Worm (Caenorhabditis elegans): Measurements from ENCODE around the gene srh-159.

srh-159 gene

ce11 chrV:17182045-17182444, at the start of gene srh-159:
Gene srh-159 (plus strand): TSS chrV:17182345.
- TF ChIP-seq unc-62 (GFP tag; optimal IDR thresholded peaks at IDR 0.05) (no peak), ceh-16 (tag; optimal IDR thresholded peaks at IDR 0.05) (no peak), nhr-6 (tag; optimal IDR thresholded peaks at IDR 0.05) (no peak), blmp-1 (tag; optimal IDR thresholded peaks at IDR 0.05; ENCODE audit: insufficient read depth) (no peak), R02D3.7 (tag; optimal IDR thresholded peaks at IDR 0.05) (no peak), dmd-4 (tag; optimal IDR thresholded peaks at IDR 0.05) (no peak), mbf-1 (tag; optimal IDR thresholded peaks at IDR 0.05) (no peak)

- TF ChIP-seq ceh-16 (tag; optimal IDR thresholded peaks at IDR 0.05) (no peak), dmd-4 (tag; optimal IDR thresholded peaks at IDR 0.05) (no peak), mab-5 (tag; optimal IDR thresholded peaks at IDR 0.05) (no peak), aly-2 (tag; optimal IDR thresholded peaks at IDR 0.05) (no peak), sma-3 (GFP tag; optimal IDR thresholded peaks at IDR 0.05) (no peak), egl-27 (tag; optimal IDR thresholded peaks at IDR 0.05) (no peak)
Observed at ce11 chrV:17151292-17151691, 30.9 kb upstream of the srh-159 start.

- TF ChIP-seq ztf-1 (GFP tag; conservative IDR thresholded peaks at IDR 0.05) (no peak), snpc-4 (tag; optimal IDR thresholded peaks at IDR 0.05) (no peak), sma-9 (GFP tag; optimal IDR thresholded peaks at IDR 0.05) (no peak), sma-9 (tag; optimal IDR thresholded peaks at IDR 0.05) (no peak), F13H6.1 (tag; optimal IDR thresholded peaks at IDR 0.05) (no peak)
Observed at ce11 chrV:17154944-17155343, 27.2 kb upstream of the srh-159 start.

ce11 chrV:17155384-17155858, 26.7 kb upstream of the srh-159 start, which contains the start of gene F40D4.17:
Gene F40D4.17 (minus strand): TSS chrV:17155434.
- TF ChIP-seq dmd-4 (tag; optimal IDR thresholded peaks at IDR 0.05) (no peak), snpc-4 (tag; optimal IDR thresholded peaks at IDR 0.05) (no peak), gmeb-1 (tag; optimal IDR thresholded peaks at IDR 0.05) (no peak), ceh-16 (tag; optimal IDR thresholded peaks at IDR 0.05) (no peak), lin-39 (tag; optimal IDR thresholded peaks at IDR 0.05) (no peak), zag-1 (tag; optimal IDR thresholded peaks at IDR 0.05) (no peak), mbf-1 (tag; optimal IDR thresholded peaks at IDR 0.05) (no peak), R02D3.7 (tag; optimal IDR thresholded peaks at IDR 0.05) (no peak), nhr-25 (tag; optimal IDR thresholded peaks at IDR 0.05) (no peak), unc-39 (tag; optimal IDR thresholded peaks at IDR 0.05) (no peak), nhr-77 (tag; optimal IDR thresholded peaks at IDR 0.05) (no peak), C34F6.9 (tag; optimal IDR thresholded peaks at IDR 0.05) (no peak), fos-1 (tag; optimal IDR thresholded peaks at IDR 0.05) (no peak)

- TF ChIP-seq unc-62 (GFP tag; optimal IDR thresholded peaks at IDR 0.05): no peak
- no peak for TF ChIP-seq ceh-82 (tag; optimal IDR thresholded peaks at IDR 0.05)
- TF ChIP-seq nhr-11 (tag; optimal IDR thresholded peaks at IDR 0.05): no peak
- no peak for TF ChIP-seq dmd-4 (tag; optimal IDR thresholded peaks at IDR 0.05)
- no peak for TF ChIP-seq blmp-1 (tag; optimal IDR thresholded peaks at IDR 0.05; ENCODE audit: insufficient read depth)
- no peak for TF ChIP-seq C34F6.9 (tag; optimal IDR thresholded peaks at IDR 0.05)
- TF ChIP-seq nhr-23 (tag; optimal IDR thresholded peaks at IDR 0.05): no peak
- TF ChIP-seq nhr-77 (tag; optimal IDR thresholded peaks at IDR 0.05): no peak
- no peak for TF ChIP-seq ztf-4 (tag; optimal IDR thresholded peaks at IDR 0.05)
- TF ChIP-seq crh-2 (tag; optimal IDR thresholded peaks at IDR 0.05): no peak
- TF ChIP-seq mbf-1 (tag; optimal IDR thresholded peaks at IDR 0.05): no peak
- TF ChIP-seq nhr-237 (tag; optimal IDR thresholded peaks at IDR 0.05): no peak
- no peak for TF ChIP-seq aly-2 (tag; optimal IDR thresholded peaks at IDR 0.05)
- no peak for TF ChIP-seq mab-5 (tag; optimal IDR thresholded peaks at IDR 0.05)
- TF ChIP-seq ztf-11 (tag; optimal IDR thresholded peaks at IDR 0.05): no peak
- no peak for TF ChIP-seq egl-27 (tag; optimal IDR thresholded peaks at IDR 0.05)
- no peak for TF ChIP-seq skn-1 (tag; optimal IDR thresholded peaks at IDR 0.05)
- TF ChIP-seq gmeb-1 (tag; optimal IDR thresholded peaks at IDR 0.05): no peak
Observed at ce11 chrV:17157154-17157553, 25.0 kb upstream of the srh-159 start, which contains the start of gene F40D4.13. Gene F40D4.13 (minus strand): TSS chrV:17157254.

ce11 chrV:17159430-17159924, 22.7 kb upstream of the srh-159 start, which contains the start of gene F40D4.12:
Gene F40D4.12 (plus strand): TSS chrV:17159874.
- TF ChIP-seq nhr-6 (tag; optimal IDR thresholded peaks at IDR 0.05) (no peak), elt-3 (tag; optimal IDR thresholded peaks at IDR 0.05) (no peak), lin-13 (GFP tag; optimal IDR thresholded peaks at IDR 0.05) (no peak), sma-9 (GFP tag; optimal IDR thresholded peaks at IDR 0.05) (no peak), sma-9 (tag; optimal IDR thresholded peaks at IDR 0.05) (no peak), nhr-237 (tag; optimal IDR thresholded peaks at IDR 0.05) (no peak), egl-27 (tag; optimal IDR thresholded peaks at IDR 0.05) (no peak), lin-39 (tag; optimal IDR thresholded peaks at IDR 0.05) (no peak), nhr-23 (tag; optimal IDR thresholded peaks at IDR 0.05) (no peak), F13H6.1 (tag; optimal IDR thresholded peaks at IDR 0.05) (no peak), R02D3.7 (tag; optimal IDR thresholded peaks at IDR 0.05) (no peak), blmp-1 (tag; optimal IDR thresholded peaks at IDR 0.05; ENCODE audit: insufficient read depth) (no peak), sma-3 (GFP tag; optimal IDR thresholded peaks at IDR 0.05) (no peak)

Measured in whole organism, L2 larva.